Worm (Caenorhabditis elegans) whole organism, early embryonic: ENCODE measurements around the gene F37B4.10.

Source experiments
- B0310.2 ChIP-seq: sonication (generic microtip); optimal IDR thresholded peaks from 2 replicates; lab custom pipeline; 2016; ENCODE audit warnings: mild to moderate bottlenecking, missing genetic modification characterization, missing compliant biosample characterization
- F13C5.2 ChIP-seq: sonication (generic microtip); optimal IDR thresholded peaks from 2 replicates; lab custom pipeline; 2017; ENCODE audit warnings: mild to moderate bottlenecking, missing genetic modification characterization, inconsistent platforms, missing compliant biosample characterization
- aly-1 ChIP-seq: sonication (generic microtip); optimal IDR thresholded peaks from 2 replicates; lab custom pipeline; 2016; ENCODE audit warnings: missing genetic modification characterization, missing compliant biosample characterization
- ama-1 ChIP-seq: fragments of 150-350 bp; optimal IDR thresholded peaks from 2 replicates; lab custom pipeline; 2014
- ceh-13 ChIP-seq: fragments of 200-800 bp; sonication (Bioruptor generic); optimal IDR thresholded peaks from 2 replicates; lab custom pipeline; 2018; ENCODE audit warnings: mild to moderate bottlenecking, missing genetic modification characterization, missing compliant biosample characterization
- ceh-36 ChIP-seq: sonication (generic microtip); optimal IDR thresholded peaks from 2 replicates; lab custom pipeline; 2016; ENCODE audit warnings: missing genetic modification characterization, inconsistent platforms, missing compliant biosample characterization
- ets-7 ChIP-seq: sonication (generic microtip); optimal IDR thresholded peaks from 2 replicates; lab custom pipeline; 2016; ENCODE audit warnings: missing genotype, missing genetic modification characterization, missing compliant biosample characterization
- flt-1 ChIP-seq: fragments of 200-800 bp; sonication (Bioruptor generic); IDR thresholded peaks from 2 replicates; pipeline ENCODE4 v1.3.6; 2022; ENCODE audit warnings: missing genetic modification characterization, missing compliant biosample characterization
- hmbx-1 ChIP-seq: sonication (generic microtip); optimal IDR thresholded peaks from 2 replicates; lab custom pipeline; 2016; ENCODE audit warnings: mild to moderate bottlenecking, missing genetic modification characterization, missing compliant biosample characterization
- hmg-4 ChIP-seq: fragments of 200-800 bp; sonication (Bioruptor generic); optimal IDR thresholded peaks from 2 replicates; lab custom pipeline; 2018; ENCODE audit warnings: mild to moderate bottlenecking, missing genetic modification characterization, missing compliant biosample characterization
- hnd-1 ChIP-seq: sonication (generic microtip); optimal IDR thresholded peaks from 2 replicates; lab custom pipeline; 2016; ENCODE audit warnings: missing genetic modification characterization, missing compliant biosample characterization
- pes-1 ChIP-seq: fragments of 200-800 bp; sonication (Bioruptor generic); IDR thresholded peaks from 2 replicates; pipeline ENCODE4 v1.3.6; 2022; ENCODE audit warnings: missing genetic modification reagents, missing genetic modification characterization, missing compliant biosample characterization
- scrt-1 ChIP-seq: fragments of 200-800 bp; sonication (Bioruptor generic); IDR thresholded peaks from 2 replicates; pipeline ENCODE4 v1.3.6; 2022; ENCODE audit warnings: missing genetic modification characterization, missing compliant biosample characterization
- sea-1 ChIP-seq: fragments of 200-800 bp; sonication (Bioruptor generic); conservative IDR thresholded peaks from 2 replicates; pipeline ENCODE4 v1.3.6; 2022; ENCODE audit warnings: missing genetic modification characterization, missing compliant biosample characterization
- tbx-11 ChIP-seq: fragments of 200-800 bp; sonication (Bioruptor generic); IDR thresholded peaks from 2 replicates; pipeline ENCODE4 v1.3.6; 2022; ENCODE audit warnings: missing genetic modification characterization, missing compliant biosample characterization
- tbx-37 ChIP-seq: fragments of 200-800 bp; sonication (Bioruptor generic); conservative IDR thresholded peaks from 2 replicates; pipeline ENCODE4 v1.3.6; 2022; ENCODE audit warnings: missing genetic modification reagents, missing genetic modification characterization, missing compliant biosample characterization
- tra-4 ChIP-seq: sonication (generic microtip); optimal IDR thresholded peaks from 2 replicates; lab custom pipeline; 2017; ENCODE audit warnings: missing genetic modification characterization, missing compliant biosample characterization

F37B4.10 gene

DNA sequence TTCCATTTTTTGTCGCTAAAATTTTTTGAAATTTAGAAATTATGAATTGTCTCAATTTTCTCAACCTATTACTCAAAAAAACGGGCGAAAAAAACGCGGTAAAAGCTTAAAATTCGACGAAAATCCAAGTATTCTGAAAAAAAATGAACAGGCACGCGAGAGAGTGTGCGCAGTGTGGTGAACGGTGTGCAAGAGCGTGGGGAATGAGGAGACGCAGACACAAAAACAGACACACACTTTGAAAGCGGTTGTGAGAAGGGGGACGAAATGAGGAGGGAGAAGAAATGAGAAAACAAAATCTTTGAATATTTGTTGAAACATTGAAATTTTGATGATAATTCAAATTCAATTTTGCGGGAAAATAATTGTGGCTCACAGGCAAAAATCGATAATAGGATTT lies 50.6 kb downstream of the F37B4.10 start, which contains the start of gene T03D3.5:
Gene T03D3.5, minus strand, starts transcription at position 21 of the 400 bp plus-strand sequence.
- TF ChIP-seq F13C5.2 (tag; lab: Kevin White, UChicago) (no peak), flt-1 (GFP tag; lab: Robert Waterston, UW) (no peak), tbx-37 (GFP tag; lab: Robert Waterston, UW) (no peak), pes-1 (GFP tag; lab: Robert Waterston, UW) (no peak), sea-1 (GFP tag; lab: Robert Waterston, UW) (no peak), B0310.2 (tag; lab: Kevin White, UChicago) (no peak), ama-1 (no peak), ets-7 (tag; lab: Kevin White, UChicago) (no peak), aly-1 (no peak), tbx-11 (GFP tag; lab: Robert Waterston, UW) (no peak), tra-4 (tag; lab: Kevin White, UChicago) (no peak), scrt-1 (GFP tag; lab: Robert Waterston, UW) (no peak), hmg-4 (GFP tag; lab: Kevin White, UChicago) (no peak), ceh-36 (tag; lab: Kevin White, UChicago) (no peak), hnd-1 (tag; lab: Kevin White, UChicago) (no peak), ceh-13 (no peak), hmbx-1 (tag; lab: Kevin White, UChicago) (no peak)

DNA sequence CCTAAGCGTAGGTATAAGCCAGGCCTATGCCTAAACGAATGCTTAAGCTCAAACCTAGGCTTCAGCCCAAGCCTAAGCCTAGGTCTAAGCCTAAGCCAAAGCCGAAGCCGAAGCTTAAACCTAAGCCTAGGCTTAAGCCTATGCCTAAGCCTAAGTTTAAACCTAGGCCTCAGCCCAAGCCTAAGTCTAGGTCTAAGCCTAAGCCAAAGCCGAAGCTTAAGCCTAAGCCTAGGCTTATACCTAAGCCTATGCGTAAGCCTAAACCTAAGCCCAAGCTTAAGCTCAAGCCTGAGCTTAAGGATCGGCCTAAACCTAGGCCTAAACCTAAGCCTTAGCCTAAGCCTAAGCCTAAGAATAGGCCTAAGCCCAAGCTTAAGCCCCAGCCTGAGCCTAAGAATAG lies 51.4 kb downstream of the F37B4.10 start:
- TF ChIP-seq tra-4 (tag; lab: Kevin White, UChicago) (no peak), ceh-36 (tag; lab: Kevin White, UChicago) (peak; percentile 88), ama-1 (no peak), B0310.2 (tag; lab: Kevin White, UChicago) (no peak)
